Fruit fly (Drosophila melanogaster): Measurements from ENCODE around the gene Gr77a.

The Gr77a gene

dm6 chr3L:20787835-20788380 is 48.7 kb upstream of the Gr77a start, which contains the start of gene CG11396 (continued):
- TF ChIP-seq inv (GFP tag; IDR thresholded peaks at IDR 0.05; ENCODE audit: partially characterized antibody) (peak; percentile 90), hb (GFP tag; IDR thresholded peaks at IDR 0.05; ENCODE audit: partially characterized antibody) (peak; percentile 86), Hmr (GFP tag; optimal IDR thresholded peaks at IDR 0.05) (no peak), CG10147 (GFP tag; optimal IDR thresholded peaks at IDR 0.05) (no peak), CG13624 (GFP tag; optimal IDR thresholded peaks at IDR 0.05) (peak; percentile 14), sens (GFP tag) (peak; percentile 52), Mrtf (GFP tag; IDR thresholded peaks at IDR 0.05) (no peak), CTCF (GFP tag; optimal IDR thresholded peaks at IDR 0.05) (no peak), CG11560 (tag; IDR thresholded peaks at IDR 0.05) (no peak), lbe (GFP tag; optimal IDR thresholded peaks at IDR 0.05) (no peak), bab2 (GFP tag; optimal IDR thresholded peaks at IDR 0.05) (no peak), pzg (GFP tag; optimal IDR thresholded peaks at IDR 0.05) (peak; percentile 75), Scr (GFP tag; IDR thresholded peaks at IDR 0.05; ENCODE audit: partially characterized antibody) (peak; percentile 95), CG1603 (tag; optimal IDR thresholded peaks at IDR 0.05) (peak; percentile 46), Six4 (GFP tag; optimal IDR thresholded peaks at IDR 0.05) (no peak), CG17912 (GFP tag; optimal IDR thresholded peaks at IDR 0.05) (no peak), Dfd (GFP tag; optimal IDR thresholded peaks at IDR 0.05) (no peak), CG16863 (GFP tag; optimal IDR thresholded peaks at IDR 0.05) (no peak), D (optimal IDR thresholded peaks at IDR 0.05) (no peak), D (GFP tag; optimal IDR thresholded peaks at IDR 0.05) (no peak), Doc3 (GFP tag; IDR thresholded peaks at IDR 0.05; ENCODE audit: partially characterized antibody) (peak; percentile 90), CG42726 (GFP tag; IDR thresholded peaks at IDR 0.05; ENCODE audit: partially characterized antibody) (peak; percentile 94), CG13287 (GFP tag; IDR thresholded peaks at IDR 0.05; ENCODE audit: partially characterized antibody) (peak; percentile 97), ac (GFP tag; optimal IDR thresholded peaks at IDR 0.05) (no peak), CG7963 (GFP tag; IDR thresholded peaks at IDR 0.05; ENCODE audit: partially characterized antibody) (peak; percentile 94), CG14667 (GFP tag; IDR thresholded peaks at IDR 0.05) (no peak), Optix (GFP tag; IDR thresholded peaks at IDR 0.05) (no peak), CG4617 (GFP tag; optimal IDR thresholded peaks at IDR 0.05; ENCODE audit: borderline replicate concordance) (peak; percentile 33), Trl (optimal IDR thresholded peaks at IDR 0.05) (no peak), Trl (GFP tag; optimal IDR thresholded peaks at IDR 0.05) (no peak), sisA (GFP tag; IDR thresholded peaks at IDR 0.05) (no peak), YL-1 (GFP tag; optimal IDR thresholded peaks at IDR 0.05) (peak; percentile 10), fd96Cb (tag; optimal IDR thresholded peaks at IDR 0.05) (no peak), schlank (tag; optimal IDR thresholded peaks at IDR 0.05) (no peak), CG13123 (GFP tag; optimal IDR thresholded peaks at IDR 0.05) (no peak), peb (GFP tag; IDR thresholded peaks at IDR 0.05) (no peak), Hsf (GFP tag; optimal IDR thresholded peaks at IDR 0.05) (no peak), Lhr (GFP tag; optimal IDR thresholded peaks at IDR 0.05) (no peak), her (GFP tag; optimal IDR thresholded peaks at IDR 0.05) (peak; percentile 5), kah (GFP tag; optimal IDR thresholded peaks at IDR 0.05) (no peak), scrt (GFP tag; optimal IDR thresholded peaks at IDR 0.05) (no peak), CG14710 (tag; optimal IDR thresholded peaks at IDR 0.05) (peak; percentile 39), Ada2b (GFP tag; IDR thresholded peaks at IDR 0.05) (no peak), CG10366 (GFP tag; IDR thresholded peaks at IDR 0.05) (no peak), HLH4C (GFP tag; IDR thresholded peaks at IDR 0.05; ENCODE audit: partially characterized antibody) (peak; percentile 88), CG6813 (GFP tag; optimal IDR thresholded peaks at IDR 0.05) (no peak), ci (GFP tag; IDR thresholded peaks at IDR 0.05) (0 out of 3 replicates have a peak, but pooled peaks have one; percentile 16), nmo (GFP tag; optimal IDR thresholded peaks at IDR 0.05) (no peak), CG14860 (GFP tag; IDR thresholded peaks at IDR 0.05; ENCODE audit: partially characterized antibody) (peak; percentile 86), CG8924 (tag; optimal IDR thresholded peaks at IDR 0.05) (no peak), Dp (GFP tag; optimal IDR thresholded peaks at IDR 0.05) (peak; percentile 95)
